Worm (Caenorhabditis elegans) whole organism, L3 larva: Measurements from ENCODE around the gene lelo-4.
"Not testable (repeated sequence)": the region's sequence is repeated elsewhere in the genome, so short reads cannot be mapped to it uniquely, and the experiment has no call there.

ENCODE experiments used
- ceh-9 ChIP-seq: sonication (generic microtip); optimal IDR thresholded peaks from 2 replicates; lab custom pipeline; 2018; ENCODE audit warnings: missing biosample characterization, missing genetic modification characterization
- egl-27 ChIP-seq: sonication (generic microtip); optimal IDR thresholded peaks from 4 replicates; lab custom pipeline; 2017; ENCODE audit warnings: missing biosample characterization, missing genetic modification reagents, missing genetic modification characterization
- fkh-2 ChIP-seq: fragments of 150-350 bp; optimal IDR thresholded peaks from 2 replicates; lab custom pipeline; 2014; ENCODE audit warnings: missing biosample characterization, missing genetic modification reagents, missing genetic modification characterization
- fos-1 ChIP-seq: fragments of 150-350 bp; optimal IDR thresholded peaks from 2 replicates; lab custom pipeline; 2014; ENCODE audit warnings: missing biosample characterization, missing genetic modification characterization
- lin-39 ChIP-seq: fragments of 150-350 bp; optimal IDR thresholded peaks from 2 replicates; lab custom pipeline; 2018; ENCODE audit warnings: missing biosample characterization, missing genetic modification reagents, missing genetic modification characterization
- nhr-12 ChIP-seq: fragments of 150-350 bp; optimal IDR thresholded peaks from 2 replicates; lab custom pipeline; 2014; ENCODE audit warnings: missing biosample characterization, missing genetic modification characterization
- nhr-23 ChIP-seq: fragments of 150-350 bp; optimal IDR thresholded peaks from 2 replicates; lab custom pipeline; 2014; ENCODE audit warnings: missing biosample characterization, missing genetic modification reagents, missing genetic modification characterization
- nhr-76 ChIP-seq: fragments of 150-350 bp; sonication (generic microtip); optimal IDR thresholded peaks from 5 replicates; lab custom pipeline; 2014; ENCODE audit warnings: missing biosample characterization, missing genetic modification characterization
- snpc-4 ChIP-seq: fragments of 150-350 bp; optimal IDR thresholded peaks from 2 replicates; lab custom pipeline; 2014; ENCODE audit warnings: missing biosample characterization, missing genetic modification characterization
- unc-62 ChIP-seq: fragments of 150-350 bp; sonication (generic microtip); optimal IDR thresholded peaks from 4 replicates; lab custom pipeline; 2014; ENCODE audit warnings: missing biosample characterization, missing genetic modification reagents, missing genetic modification characterization

- not testable (repeated sequence) for TF ChIP-seq unc-62; nhr-76 (tag; lab: Kevin White, UChicago); egl-27 (tag; lab: Kevin White, UChicago); lin-39 (tag; lab: Kevin White, UChicago); nhr-23 (tag; lab: Kevin White, UChicago); ceh-9 (tag; lab: Kevin White, UChicago); nhr-12 (tag; lab: Kevin White, UChicago); fos-1; snpc-4 (tag; lab: Kevin White, UChicago); fkh-2
These were observed 42.9 kb downstream of the lelo-4 start, which contains the start of the genes F10C1.3 and F10C1.23 for ce11 chrII:5757656-5758055.
